Fruit fly (Drosophila melanogaster): ENCODE data around the gene Sap47.
A peak's percentile ranks its signal among the peaks of the same experiment; 100 is the strongest.

Gene Sap47

DNA sequence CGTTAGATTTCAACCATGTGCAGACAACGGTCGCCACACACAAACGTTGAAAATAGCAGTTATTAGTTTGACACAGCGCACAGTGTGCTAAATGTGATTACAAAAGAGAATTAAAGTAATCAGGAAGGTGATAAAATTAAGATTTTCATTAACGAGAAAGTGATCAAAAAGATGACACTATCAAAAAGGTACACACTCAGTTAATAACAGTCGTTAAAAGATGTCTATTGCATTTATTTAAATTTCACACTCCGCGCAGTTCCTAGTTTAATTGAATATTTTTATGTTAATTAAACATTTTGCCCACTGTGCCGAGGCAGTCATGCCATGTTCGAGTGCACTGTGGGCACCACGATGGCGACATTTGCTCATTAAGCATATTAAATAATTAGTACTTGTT is 7.7 kb upstream of the Sap47 start:
- TF ChIP-seq CG8119 (GFP tag; IDR thresholded peaks at IDR 0.05): peak; percentile 89
- no peak for TF ChIP-seq topi (GFP tag; optimal IDR thresholded peaks at IDR 0.05)
- peak; percentile 85 for TF ChIP-seq CG6276 (GFP tag; optimal IDR thresholded peaks at IDR 0.05)
- peak; percentile 51 for TF ChIP-seq OdsH (GFP tag; optimal IDR thresholded peaks at IDR 0.05)
- TF ChIP-seq salr (GFP tag; optimal IDR thresholded peaks at IDR 0.05): peak in 1 of 2 experiments; percentile 61
- TF ChIP-seq eg (GFP tag; IDR thresholded peaks at IDR 0.05): peak; percentile 76
- peak; percentile 42 for TF ChIP-seq acj6 (GFP tag; optimal IDR thresholded peaks at IDR 0.05)
- peak; percentile 51 for TF ChIP-seq Lpt (GFP tag; optimal IDR thresholded peaks at IDR 0.05)
- TF ChIP-seq CG9139 (GFP tag; optimal IDR thresholded peaks at IDR 0.05): no peak
- TF ChIP-seq CG32006 (GFP tag; optimal IDR thresholded peaks at IDR 0.05): peak; percentile 88
- TF ChIP-seq CG6163 (GFP tag; IDR thresholded peaks at IDR 0.05): peak; percentile 58; the same call in 1 of the 3 replicates
- peak; percentile 84 for TF ChIP-seq Hr4 (GFP tag; optimal IDR thresholded peaks at IDR 0.05)
- TF ChIP-seq dsx (GFP tag; optimal IDR thresholded peaks at IDR 0.05; ENCODE audit: poor library complexity, severe bottlenecking): no peak
- no peak for TF ChIP-seq cyc (GFP tag; optimal IDR thresholded peaks at IDR 0.05)
- TF ChIP-seq CG11294 (GFP tag; IDR thresholded peaks at IDR 0.05): peak; percentile 39; the same call in 1 of the 2 replicates
- TF ChIP-seq Eip78C (GFP tag): peak; percentile 84
- peak; percentile 31 for TF ChIP-seq CG3919 (GFP tag; optimal IDR thresholded peaks at IDR 0.05)
- peak; percentile 64 for TF ChIP-seq dac (GFP tag; optimal IDR thresholded peaks at IDR 0.05)
- TF ChIP-seq esn (GFP tag; optimal IDR thresholded peaks at IDR 0.05): no peak
- TF ChIP-seq pdm3 (GFP tag; optimal IDR thresholded peaks at IDR 0.05): peak; percentile 51
- peak; percentile 50; the same call in 1 of the 2 replicates for TF ChIP-seq Gug (GFP tag; IDR thresholded peaks at IDR 0.05)
- TF ChIP-seq CG15336 (GFP tag; IDR thresholded peaks at IDR 0.05): peak; percentile 85
- no peak for TF ChIP-seq net (GFP tag; optimal IDR thresholded peaks at IDR 0.05)

DNA sequence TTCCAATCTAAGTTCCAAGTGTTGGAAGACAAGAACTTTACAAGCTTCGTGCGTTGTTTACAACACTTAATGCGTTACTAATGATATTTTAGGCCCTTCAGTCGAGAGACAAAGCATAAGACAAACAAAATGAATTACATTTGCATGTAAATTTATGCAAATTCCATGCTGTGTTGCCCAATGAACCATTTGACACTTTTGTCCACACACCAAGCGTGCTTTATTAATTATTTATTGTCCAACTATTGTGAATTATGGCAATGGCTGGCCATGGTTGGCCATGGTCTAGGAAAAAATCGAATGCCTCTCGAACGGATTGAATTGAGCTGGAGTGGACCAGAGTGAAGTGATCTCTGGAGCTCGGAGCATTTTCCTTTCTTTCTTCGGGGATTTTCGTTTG is 6.8 kb upstream of the Sap47 start:
- TF ChIP-seq CG6276 (GFP tag; optimal IDR thresholded peaks at IDR 0.05) (no peak), acj6 (GFP tag; optimal IDR thresholded peaks at IDR 0.05) (no peak), CG34406 (GFP tag; optimal IDR thresholded peaks at IDR 0.05) (no peak), CG4318 (GFP tag; optimal IDR thresholded peaks at IDR 0.05) (no peak), CG10631 (GFP tag; optimal IDR thresholded peaks at IDR 0.05) (no peak), esn (GFP tag; optimal IDR thresholded peaks at IDR 0.05) (no peak), Eip93F (GFP tag; optimal IDR thresholded peaks at IDR 0.05) (no peak), Ets21C (GFP tag; optimal IDR thresholded peaks at IDR 0.05) (no peak), CG6854 (GFP tag; optimal IDR thresholded peaks at IDR 0.05) (no peak), CG31627 (GFP tag; optimal IDR thresholded peaks at IDR 0.05) (no peak), dac (GFP tag; optimal IDR thresholded peaks at IDR 0.05) (no peak), achi (GFP tag; optimal IDR thresholded peaks at IDR 0.05) (no peak), OdsH (GFP tag; optimal IDR thresholded peaks at IDR 0.05) (no peak), CG8319 (GFP tag; optimal IDR thresholded peaks at IDR 0.05) (no peak), CG8632 (GFP tag; optimal IDR thresholded peaks at IDR 0.05) (no peak), Gug (GFP tag; IDR thresholded peaks at IDR 0.05) (no peak)

- TF ChIP-seq CG11762 (GFP tag; optimal IDR thresholded peaks at IDR 0.05; ENCODE audit: insufficient read depth) (no peak), Ets96B (tag; optimal IDR thresholded peaks at IDR 0.05) (no peak), Hr38 (GFP tag; optimal IDR thresholded peaks at IDR 0.05) (no peak), CG8632 (GFP tag; optimal IDR thresholded peaks at IDR 0.05) (no peak), Eip78C (GFP tag) (no peak), topi (GFP tag; optimal IDR thresholded peaks at IDR 0.05) (no peak)
These were observed 4.8 kb upstream of the Sap47 start for dm6 chr3R:15930050-15930449.

DNA sequence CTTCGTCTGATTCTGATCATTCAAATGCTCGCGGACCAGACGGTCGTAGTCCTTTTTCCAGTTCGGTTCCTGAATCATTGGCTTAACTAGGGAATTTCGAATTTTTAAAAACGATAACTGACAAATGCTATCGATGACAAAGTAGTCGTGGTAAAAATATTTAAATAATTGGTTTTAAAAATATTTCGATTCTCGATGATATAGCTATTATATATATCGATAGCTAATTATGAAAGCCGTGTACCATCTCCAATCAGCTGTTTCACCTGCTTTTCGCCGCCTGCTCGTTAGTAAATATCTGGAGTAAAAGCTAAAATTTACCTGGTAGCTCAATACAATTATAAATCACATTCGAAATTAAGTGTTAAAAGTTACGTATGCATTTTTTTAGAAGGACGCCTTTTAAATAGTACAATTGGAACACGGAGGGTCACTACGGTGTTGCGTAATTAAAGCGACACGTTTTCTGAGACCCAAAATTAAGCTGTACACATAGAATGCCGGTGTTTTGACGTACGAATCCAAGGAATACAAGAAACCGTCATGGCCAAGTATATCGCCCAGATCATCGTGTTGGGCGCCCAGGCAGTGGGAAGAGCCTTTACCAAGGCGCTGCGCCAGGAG is 1.2 kb upstream of the Sap47 start, which contains the start of the genes CG5478 and blp:
Gene CG5478 (minus strand): TSS at position 126 of the 624 bp plus-strand sequence.
Gene blp (plus strand): TSS at position 239 of the 624 bp plus-strand sequence.
- TF ChIP-seq CG3919 (GFP tag; optimal IDR thresholded peaks at IDR 0.05) (no peak), CG15336 (GFP tag; IDR thresholded peaks at IDR 0.05) (no peak), fkh (GFP tag; optimal IDR thresholded peaks at IDR 0.05) (peak; percentile 37), Eip78C (GFP tag) (peak; percentile 8), CG6808 (GFP tag; optimal IDR thresholded peaks at IDR 0.05) (peak; percentile 73)

Measured in whole organism, prepupa.